Fruit fly (Drosophila melanogaster) whole organism, wandering third instar larva: ENCODE data around the gene Dci.

ENCODE experiments used
- Abd-B ChIP-seq: fragments of >200 bp; optimal IDR thresholded peaks from 2 replicates; lab custom pipeline; 2017; ENCODE audit warnings: missing biosample characterization, missing genetic modification characterization
- CG32264 ChIP-seq: fragments of 200-800 bp; sonication (Bioruptor generic); optimal IDR thresholded peaks from 2 replicates; lab custom pipeline; 2016; ENCODE audit warnings: missing biosample characterization, missing genetic modification characterization
- CG9705 ChIP-seq: fragments of 200-800 bp; sonication (Bioruptor generic); optimal IDR thresholded peaks from 2 replicates; lab custom pipeline; 2018; ENCODE audit warnings: missing biosample characterization, mild to moderate bottlenecking, missing genetic modification characterization
- CrebA ChIP-seq: fragments of 200-800 bp; sonication (Bioruptor generic); optimal IDR thresholded peaks from 2 replicates; lab custom pipeline; 2016; ENCODE audit warnings: missing biosample characterization, mild to moderate bottlenecking, missing genetic modification characterization, borderline replicate concordance
- Dfd ChIP-seq: fragments of >200 bp; optimal IDR thresholded peaks from 2 replicates; lab custom pipeline; 2017; ENCODE audit warnings: missing biosample characterization, missing genetic modification characterization
- Dif ChIP-seq: fragments of 200-275, 200-300 bp; sonication (Bioruptor generic); optimal IDR thresholded peaks from 2 replicates; lab custom pipeline; 2018; ENCODE audit warnings: missing biosample characterization, missing genetic modification characterization; ENCODE audit not compliant: partially characterized antibody
- GATAd ChIP-seq: sonication (Bioruptor generic); optimal IDR thresholded peaks from 2 replicates; lab custom pipeline; 2016; ENCODE audit warnings: missing biosample characterization, missing genetic modification characterization
- HLH106 ChIP-seq: fragments of 200-800 bp; optimal IDR thresholded peaks from 3 replicates; lab custom pipeline; 2019; ENCODE audit warnings: missing biosample characterization, mild to moderate bottlenecking, missing genetic modification characterization, moderate library complexity
- Hnf4 ChIP-seq: fragments of 200-800 bp; sonication (Bioruptor generic); optimal IDR thresholded peaks from 2 replicates; lab custom pipeline; 2016; ENCODE audit warnings: missing biosample characterization, mild to moderate bottlenecking, missing genetic modification characterization
- Hr78 ChIP-seq: fragments of >200 bp; optimal IDR thresholded peaks from 2 replicates; lab custom pipeline; 2017; ENCODE audit warnings: missing biosample characterization, missing genetic modification characterization
- Hr83 ChIP-seq: fragments of 200-300 bp; sonication (Bioruptor generic); optimal IDR thresholded peaks from 2 replicates; lab custom pipeline; 2016; ENCODE audit warnings: missing biosample characterization, mild to moderate bottlenecking, missing genetic modification characterization, moderate library complexity; ENCODE audit not compliant: poor library complexity, severe bottlenecking
- Jra ChIP-seq: sonication (Bioruptor generic); optimal IDR thresholded peaks from 2 replicates; lab custom pipeline; 2016; ENCODE audit warnings: missing biosample characterization, missing genetic modification characterization
- Mio ChIP-seq: sonication (Bioruptor generic); optimal IDR thresholded peaks from 2 replicates; lab custom pipeline; 2016; ENCODE audit warnings: missing biosample characterization, missing genetic modification characterization
- Myc ChIP-seq: fragments of >200 bp; optimal IDR thresholded peaks from 2 replicates; lab custom pipeline; 2017
- N ChIP-seq: fragments of >200 bp; optimal IDR thresholded peaks from 2 replicates; lab custom pipeline; 2018; ENCODE audit warnings: missing biosample characterization, missing external identifiers, missing genetic modification characterization
- OdsH ChIP-seq: fragments of 200-800 bp; sonication (Bioruptor generic); optimal IDR thresholded peaks from 2 replicates; lab custom pipeline; 2016; ENCODE audit warnings: missing biosample characterization, mild to moderate bottlenecking, missing genetic modification characterization
- Rel ChIP-seq, 2 experiments: fragments of 200-800 bp; sonication (Bioruptor generic) in 1 of 2; optimal IDR thresholded peaks; 2 replicates in 1 of 2; 3 replicates in 1 of 2; lab custom pipeline; 2016 to 2019; ENCODE audit warnings: mild to moderate bottlenecking in 2 of 2, missing biosample characterization in 2 of 2, missing genetic modification characterization in 2 of 2, moderate library complexity in 1 of 2
- Sp1 ChIP-seq: fragments of 200-800 bp; sonication (Bioruptor generic); optimal IDR thresholded peaks from 3 replicates; lab custom pipeline; 2019; ENCODE audit warnings: missing biosample characterization, mild to moderate bottlenecking, missing genetic modification characterization, moderate library complexity
- Vsx2 ChIP-seq: fragments of 200-300, 225-300 bp; sonication (Bioruptor generic); optimal IDR thresholded peaks from 2 replicates; lab custom pipeline; 2018; ENCODE audit warnings: missing biosample characterization, missing genetic modification characterization; ENCODE audit not compliant: partially characterized antibody
- br ChIP-seq: fragments of 200-800 bp; sonication (Bioruptor generic); optimal IDR thresholded peaks from 2 replicates; lab custom pipeline; 2016; ENCODE audit warnings: missing biosample characterization, missing genetic modification characterization
- brk ChIP-seq: fragments of 200-800 bp; sonication (Bioruptor generic); optimal IDR thresholded peaks from 2 replicates; lab custom pipeline; 2016; ENCODE audit warnings: missing biosample characterization, mild to moderate bottlenecking, missing genetic modification characterization
- dsf ChIP-seq: sonication (Bioruptor generic); optimal IDR thresholded peaks from 2 replicates; lab custom pipeline; 2016; ENCODE audit warnings: missing biosample characterization, missing genetic modification characterization, borderline replicate concordance
- ey ChIP-seq: fragments of 200-800 bp; sonication (Bioruptor generic); optimal IDR thresholded peaks from 2 replicates; lab custom pipeline; 2016; ENCODE audit warnings: missing biosample characterization, missing genetic modification characterization
- foxo ChIP-seq, 2 experiments: fragments of 200-800 bp; sonication (Bioruptor generic); optimal IDR thresholded peaks; 2 replicates in 1 of 2; 3 replicates in 1 of 2; lab custom pipeline; 2016 to 2017; ENCODE audit warnings: missing biosample characterization in 2 of 2, missing genetic modification characterization in 2 of 2
- fru ChIP-seq: fragments of 200-800 bp; sonication (Bioruptor generic); optimal IDR thresholded peaks from 3 replicates; lab custom pipeline; 2016; ENCODE audit warnings: missing biosample characterization, mild to moderate bottlenecking, missing genetic modification characterization
- h ChIP-seq: fragments of 200-800 bp; sonication (Bioruptor generic); optimal IDR thresholded peaks from 3 replicates; lab custom pipeline; 2016; ENCODE audit warnings: missing biosample characterization, mild to moderate bottlenecking, missing genetic modification characterization
- jim ChIP-seq: fragments of 175-275, 200-325 bp; sonication (Bioruptor generic); optimal IDR thresholded peaks from 2 replicates; lab custom pipeline; 2016; ENCODE audit warnings: missing biosample characterization, mild to moderate bottlenecking, missing genetic modification characterization
- lola ChIP-seq: fragments of >200 bp; optimal IDR thresholded peaks from 2 replicates; lab custom pipeline; 2017; ENCODE audit warnings: missing biosample characterization, missing genetic modification characterization
- pan ChIP-seq: fragments of >200 bp; optimal IDR thresholded peaks from 2 replicates; lab custom pipeline; 2017
- psq ChIP-seq: fragments of 200-800 bp; sonication (Bioruptor generic); optimal IDR thresholded peaks from 3 replicates; lab custom pipeline; 2017; ENCODE audit warnings: missing biosample characterization, mild to moderate bottlenecking, missing genetic modification characterization, moderate library complexity
- rgr ChIP-seq: fragments of 200-800 bp; sonication (Bioruptor generic); optimal IDR thresholded peaks from 3 replicates; lab custom pipeline; 2016; ENCODE audit warnings: missing biosample characterization, mild to moderate bottlenecking, missing genetic modification characterization
- sage ChIP-seq: fragments of 200-800 bp; sonication (Bioruptor generic); optimal IDR thresholded peaks from 2 replicates; lab custom pipeline; 2016; ENCODE audit warnings: missing biosample characterization, mild to moderate bottlenecking, missing genetic modification characterization
- sv ChIP-seq: fragments of 200-800 bp; sonication (Bioruptor generic); optimal IDR thresholded peaks from 3 replicates; lab custom pipeline; 2016; ENCODE audit warnings: missing biosample characterization, missing genetic modification characterization
- tai ChIP-seq: sonication (Bioruptor generic); optimal IDR thresholded peaks from 2 replicates; lab custom pipeline; 2016; ENCODE audit warnings: missing biosample characterization, missing genetic modification characterization
- usp ChIP-seq: fragments of >200 bp; optimal IDR thresholded peaks from 2 replicates; lab custom pipeline; 2017; ENCODE audit warnings: missing biosample characterization, missing genetic modification characterization
- woc ChIP-seq: sonication (Bioruptor generic); optimal IDR thresholded peaks from 2 replicates; lab custom pipeline; 2016; ENCODE audit warnings: missing biosample characterization, mild to moderate bottlenecking, missing genetic modification characterization

The Dci gene

DNA sequence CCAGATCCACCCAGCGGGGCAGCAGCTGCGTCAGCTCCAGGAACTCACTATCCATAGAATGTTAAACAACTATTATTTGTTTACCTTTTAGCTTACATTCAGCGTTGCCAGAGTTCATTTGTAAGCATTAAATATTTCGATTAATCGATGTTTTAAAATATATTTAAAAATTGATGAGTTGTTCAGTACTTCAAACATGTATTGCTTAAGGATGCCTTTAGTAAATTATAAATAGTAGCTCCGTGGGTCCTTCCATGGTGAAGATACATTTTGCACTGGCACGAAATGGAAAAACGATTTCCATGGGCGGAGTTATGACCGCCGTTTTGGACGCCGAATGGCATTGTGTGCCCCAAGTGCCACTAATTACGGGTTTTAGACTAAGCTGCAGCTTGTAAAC is 9.9 kb upstream of the Dci start, which contains the start of the genes JMJD5 and Gr61a:
TSS of gene JMJD5 (minus strand) at position 101 of the 400 bp plus-strand sequence.
TSS of gene Gr61a (plus strand) at position 192 of the 400 bp plus-strand sequence.
- TF ChIP-seq OdsH (GFP tag; lab: Kevin White, UChicago): no peak
- TF ChIP-seq CG9705: no peak
- TF ChIP-seq usp: no peak
- no peak for TF ChIP-seq Dfd (GFP tag; lab: Kevin White, UChicago)
- TF ChIP-seq foxo (GFP tag; optimal IDR thresholded peaks at IDR 0.05; lab: Kevin White, UChicago): no peak
- no peak for TF ChIP-seq Myc (lab: Kevin White, UChicago)
- no peak for TF ChIP-seq CG32264 (GFP tag; lab: Kevin White, UChicago)
- TF ChIP-seq CrebA (GFP tag; lab: Kevin White, UChicago): no peak
- TF ChIP-seq dsf (GFP tag; lab: Kevin White, UChicago): no peak
- no peak for TF ChIP-seq sv (GFP tag; lab: Kevin White, UChicago)
- no peak for TF ChIP-seq woc
- TF ChIP-seq Dif (GFP tag; lab: Kevin White, UChicago): no peak
- no peak for TF ChIP-seq lola
- TF ChIP-seq Rel (GFP tag; optimal IDR thresholded peaks at IDR 0.05; lab: Kevin White, UChicago): no peak
- TF ChIP-seq Rel (tag; optimal IDR thresholded peaks at IDR 0.05; lab: Kevin White, UChicago): no peak
- TF ChIP-seq Jra: no peak
- TF ChIP-seq, all 38 proteins: peak for 0

DNA sequence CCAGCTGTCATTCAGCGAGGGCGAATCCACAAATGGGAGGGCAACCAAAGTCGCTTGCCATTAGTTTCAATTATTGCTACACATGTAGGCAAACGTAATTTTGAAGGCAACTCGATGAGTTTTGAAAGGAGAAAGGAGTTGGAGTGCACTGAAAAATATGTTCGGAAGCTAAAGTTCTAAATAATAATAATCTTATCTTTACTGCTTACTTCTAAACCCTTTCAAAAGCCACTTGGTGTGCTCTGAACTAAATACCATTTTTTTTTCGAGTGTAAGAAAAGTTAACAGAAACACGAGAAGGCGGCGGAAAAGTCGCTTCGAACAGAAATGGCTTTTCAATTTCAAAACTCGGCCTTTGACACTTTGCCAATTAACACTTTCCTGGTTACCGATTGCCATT is 7.5 kb upstream of the Dci start, which contains the start of gene Cep290:
TSS of gene Cep290 (plus strand) at position 301 of the 400 bp plus-strand sequence.
- TF ChIP-seq dsf (GFP tag; lab: Kevin White, UChicago) (no peak), brk (GFP tag; lab: Kevin White, UChicago) (no peak), lola (no peak), ey (GFP tag; lab: Kevin White, UChicago) (no peak)

DNA sequence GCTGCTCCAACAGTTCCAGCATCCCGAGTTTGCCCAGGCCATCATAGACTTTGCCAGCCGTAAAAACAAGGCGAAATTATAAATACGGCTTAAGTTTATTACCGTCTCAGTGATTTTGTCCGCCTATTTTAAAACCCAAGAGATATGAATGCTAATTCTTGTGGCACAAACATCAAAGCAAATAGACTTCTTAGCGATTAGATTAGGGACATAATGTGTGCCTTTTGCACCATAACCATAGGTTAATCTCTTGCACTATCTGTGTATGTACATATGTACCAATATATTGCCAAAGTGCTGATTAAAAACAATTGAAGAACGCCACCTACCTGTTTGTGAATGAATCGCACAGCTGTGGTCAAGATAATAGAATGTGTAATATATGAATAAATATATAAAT is 1.1 kb downstream of the Dci start:
- TF ChIP-seq CG32264 (GFP tag; lab: Kevin White, UChicago): no peak
- no peak for TF ChIP-seq Dif (GFP tag; lab: Kevin White, UChicago)
- TF ChIP-seq OdsH (GFP tag; lab: Kevin White, UChicago): no peak
- no peak for TF ChIP-seq Hr83 (GFP tag; lab: Kevin White, UChicago)
- TF ChIP-seq GATAd: no peak
- no peak for TF ChIP-seq tai (GFP tag; lab: Kevin White, UChicago)
- TF ChIP-seq Myc (lab: Kevin White, UChicago): no peak
- TF ChIP-seq h (GFP tag; lab: Kevin White, UChicago): no peak
- no peak for TF ChIP-seq fru (GFP tag; lab: Kevin White, UChicago)
- TF ChIP-seq N (GFP tag; lab: Kevin White, UChicago): no peak
- TF ChIP-seq Mio (GFP tag; lab: Kevin White, UChicago): no peak
- TF ChIP-seq Hnf4: no peak
- TF ChIP-seq woc: no peak
- no peak for TF ChIP-seq psq (GFP tag; lab: Kevin White, UChicago)
- TF ChIP-seq jim (GFP tag; lab: Kevin White, UChicago): no peak
- no peak for TF ChIP-seq usp
- no peak for TF ChIP-seq sv (GFP tag; lab: Kevin White, UChicago)

DNA sequence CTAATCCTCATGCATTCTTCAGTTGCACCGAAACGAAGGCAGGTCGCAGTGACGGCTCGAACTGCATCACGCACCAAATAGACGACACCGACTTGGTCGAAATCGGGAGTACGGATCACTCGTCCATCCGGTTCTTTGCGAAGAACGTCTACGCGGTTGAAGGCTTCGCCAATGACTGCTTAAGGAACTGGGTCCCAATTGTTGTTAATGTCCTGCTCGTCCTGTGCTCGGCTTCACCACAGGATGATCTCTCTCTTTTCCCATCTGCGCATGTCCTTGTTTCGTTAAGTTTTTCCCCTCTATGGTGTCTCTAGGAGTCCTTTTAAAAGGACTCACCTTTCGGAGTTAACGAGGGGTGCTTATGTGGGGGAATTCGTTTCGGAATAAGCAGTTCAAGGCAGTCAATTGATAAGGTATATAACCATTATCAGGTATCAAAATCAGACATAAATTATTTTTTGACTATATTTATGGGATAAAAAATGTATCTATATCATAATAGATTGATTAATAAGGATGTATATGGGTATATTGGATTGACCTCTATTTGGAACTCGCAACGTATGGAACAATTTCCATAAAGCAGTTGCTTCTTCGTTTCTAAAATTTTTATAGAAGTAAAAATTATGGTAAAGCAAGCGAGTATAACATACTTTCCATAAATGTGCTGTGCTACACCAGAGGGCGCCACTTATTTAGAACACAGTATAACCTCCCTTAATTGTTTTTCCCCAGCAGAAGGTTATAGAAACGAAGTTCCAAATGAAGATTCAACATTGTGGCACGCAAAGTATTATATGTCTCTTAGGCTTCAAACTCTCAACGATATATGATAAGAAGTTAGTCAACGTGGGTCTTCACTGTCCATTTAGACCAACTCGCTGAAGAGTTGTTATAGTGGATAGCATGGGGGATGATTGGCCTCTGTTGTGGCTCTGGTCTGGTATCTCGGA is 6.2 kb downstream of the Dci start, which contains the start of gene dpr20:
TSS of gene dpr20 (minus strand) at position 186 of the 953 bp plus-strand sequence.
- no peak for TF ChIP-seq Abd-B (GFP tag; lab: Kevin White, UChicago)
- TF ChIP-seq Dif (GFP tag; lab: Kevin White, UChicago): no peak
- TF ChIP-seq foxo (GFP tag; optimal IDR thresholded peaks at IDR 0.05; lab: Kevin White, UChicago): peak in 1 of 2 experiments; percentile 70
- TF ChIP-seq usp: no peak
- no peak for TF ChIP-seq sage (GFP tag; lab: Kevin White, UChicago)
- TF ChIP-seq tai (GFP tag; lab: Kevin White, UChicago): no peak
- peak; percentile 43 for TF ChIP-seq woc
- no peak for TF ChIP-seq Vsx2 (GFP tag; lab: Kevin White, UChicago)
- peak; percentile 57 for TF ChIP-seq sv (GFP tag; lab: Kevin White, UChicago)
- peak; percentile 76 for TF ChIP-seq h (GFP tag; lab: Kevin White, UChicago)
- TF ChIP-seq Hnf4: peak; percentile 32
- peak; percentile 67 for TF ChIP-seq rgr (GFP tag; lab: Kevin White, UChicago)
- peak; percentile 37 for TF ChIP-seq OdsH (GFP tag; lab: Kevin White, UChicago)
- no peak for TF ChIP-seq Jra
- TF ChIP-seq Hr83 (GFP tag; lab: Kevin White, UChicago): no peak
- peak; percentile 26 for TF ChIP-seq psq (GFP tag; lab: Kevin White, UChicago)
- TF ChIP-seq brk (GFP tag; lab: Kevin White, UChicago): no peak
- TF ChIP-seq Sp1 (GFP tag; lab: Kevin White, UChicago): peak; percentile 48
- TF ChIP-seq CG32264 (GFP tag; lab: Kevin White, UChicago): peak; percentile 35
- no peak for TF ChIP-seq GATAd
- peak; percentile 20 for TF ChIP-seq CG9705
- TF ChIP-seq br (GFP tag; lab: Kevin White, UChicago): peak; percentile 42
- no peak for TF ChIP-seq jim (GFP tag; lab: Kevin White, UChicago)
- TF ChIP-seq N (GFP tag; lab: Kevin White, UChicago): no peak
- TF ChIP-seq ey (GFP tag; lab: Kevin White, UChicago): peak; percentile 62
- TF ChIP-seq Myc (lab: Kevin White, UChicago): no peak
- peak; percentile 73 for TF ChIP-seq HLH106 (tag; lab: Kevin White, UChicago)
- no peak for TF ChIP-seq Dfd (GFP tag; lab: Kevin White, UChicago)
- no peak for TF ChIP-seq dsf (GFP tag; lab: Kevin White, UChicago)
- no peak for TF ChIP-seq pan (lab: Kevin White, UChicago)
- no peak for TF ChIP-seq Mio (GFP tag; lab: Kevin White, UChicago)
- no peak for TF ChIP-seq Hr78 (GFP tag; lab: Kevin White, UChicago)
- no peak for TF ChIP-seq Rel (GFP tag; optimal IDR thresholded peaks at IDR 0.05; lab: Kevin White, UChicago)
- peak; percentile 32 for TF ChIP-seq Rel (tag; optimal IDR thresholded peaks at IDR 0.05; lab: Kevin White, UChicago)
